Worm (Caenorhabditis elegans) whole organism, late embryonic: Measurements from ENCODE around the gene arrd-10.

Source experiments
- C08G9.2 ChIP-seq: sonication (generic microtip); optimal IDR thresholded peaks from 2 replicates; lab custom pipeline; 2016; ENCODE audit warnings: mild to moderate bottlenecking, missing genetic modification characterization, moderate library complexity, missing compliant biosample characterization
- C38D4.7 ChIP-seq: fragments of 200-800 bp; sonication (Bioruptor generic); optimal IDR thresholded peaks from 2 replicates; lab custom pipeline; 2018; ENCODE audit warnings: mild to moderate bottlenecking, missing genetic modification characterization, moderate library complexity, missing compliant biosample characterization
- F13H6.1 ChIP-seq: sonication (generic microtip); optimal IDR thresholded peaks from 2 replicates; lab custom pipeline; 2016; ENCODE audit warnings: missing genetic modification characterization, missing compliant biosample characterization
- K09A11.1 ChIP-seq: sonication (generic microtip); optimal IDR thresholded peaks from 2 replicates; lab custom pipeline; 2017; ENCODE audit warnings: antibody characterized with exemption, mild to moderate bottlenecking, missing genetic modification characterization, missing compliant biosample characterization; ENCODE audit not compliant: insufficient read depth
- ahr-1 ChIP-seq: sonication (generic microtip); optimal IDR thresholded peaks from 2 replicates; lab custom pipeline; 2016; ENCODE audit warnings: missing genetic modification characterization, missing compliant biosample characterization
- ceh-18 ChIP-seq: sonication (generic microtip); optimal IDR thresholded peaks from 2 replicates; lab custom pipeline; 2016; ENCODE audit warnings: missing genetic modification characterization, missing compliant biosample characterization
- ceh-31 ChIP-seq: sonication (generic microtip); optimal IDR thresholded peaks from 2 replicates; lab custom pipeline; 2016; ENCODE audit warnings: missing genetic modification characterization, missing compliant biosample characterization
- ceh-45 ChIP-seq: fragments of 200-800 bp; sonication (Bioruptor generic); IDR thresholded peaks from 2 replicates; pipeline ENCODE4 v1.3.6; 2022; ENCODE audit warnings: missing genetic modification reagents, missing genetic modification characterization, missing compliant biosample characterization
- ceh-9 ChIP-seq: sonication (generic microtip); optimal IDR thresholded peaks from 2 replicates; lab custom pipeline; 2016; ENCODE audit warnings: mild to moderate bottlenecking, missing genetic modification characterization, inconsistent platforms, missing compliant biosample characterization
- dmd-4 ChIP-seq: sonication (generic microtip); optimal IDR thresholded peaks from 2 replicates; lab custom pipeline; 2016; ENCODE audit warnings: borderline replicate concordance, missing genetic modification characterization, missing compliant biosample characterization
- elt-4 ChIP-seq: sonication (generic microtip); optimal IDR thresholded peaks from 2 replicates; lab custom pipeline; 2016; ENCODE audit warnings: missing genetic modification characterization, missing compliant biosample characterization
- hlh-13 ChIP-seq: fragments of 200-800 bp; sonication (Bioruptor generic); optimal IDR thresholded peaks from 2 replicates; lab custom pipeline; 2018; ENCODE audit warnings: mild to moderate bottlenecking, missing genetic modification characterization, missing compliant biosample characterization
- hlh-15 ChIP-seq: sonication (generic microtip); optimal IDR thresholded peaks from 2 replicates; lab custom pipeline; 2016; ENCODE audit warnings: missing genetic modification characterization, missing compliant biosample characterization
- hlh-30 ChIP-seq: sonication (generic microtip); optimal IDR thresholded peaks from 2 replicates; lab custom pipeline; 2017; ENCODE audit warnings: antibody characterized with exemption, missing genetic modification characterization, missing compliant biosample characterization; ENCODE audit not compliant: insufficient read depth
- hlh-6 ChIP-seq: sonication (generic microtip); optimal IDR thresholded peaks from 2 replicates; lab custom pipeline; 2016; ENCODE audit warnings: missing genotype, missing genetic modification characterization, missing compliant biosample characterization
- hlh-8 ChIP-seq: sonication (generic microtip); optimal IDR thresholded peaks from 2 replicates; lab custom pipeline; 2016; ENCODE audit warnings: missing genotype, missing genetic modification characterization, missing compliant biosample characterization
- lin-11 ChIP-seq: fragments of 200-800 bp; sonication (Bioruptor generic); optimal IDR thresholded peaks from 2 replicates; lab custom pipeline; 2018; ENCODE audit warnings: mild to moderate bottlenecking, missing genetic modification characterization, missing compliant biosample characterization
- madf-2 ChIP-seq: sonication (generic microtip); optimal IDR thresholded peaks from 2 replicates; lab custom pipeline; 2017; ENCODE audit warnings: missing genetic modification characterization, missing compliant biosample characterization
- nfya-1 ChIP-seq: sonication (generic microtip); optimal IDR thresholded peaks from 2 replicates; lab custom pipeline; 2017; ENCODE audit warnings: missing genetic modification characterization, mild to moderate bottlenecking, missing compliant biosample characterization, antibody characterized with exemption, moderate library complexity
- nhr-232 ChIP-seq: sonication (generic microtip); optimal IDR thresholded peaks from 2 replicates; lab custom pipeline; 2016; ENCODE audit warnings: missing genetic modification characterization, missing compliant biosample characterization
- npax-4 ChIP-seq: sonication (generic microtip); optimal IDR thresholded peaks from 2 replicates; lab custom pipeline; 2016; ENCODE audit warnings: missing genetic modification characterization, missing compliant biosample characterization
- odd-2 ChIP-seq: sonication (generic microtip); optimal IDR thresholded peaks from 2 replicates; lab custom pipeline; 2017; ENCODE audit warnings: antibody characterized with exemption, mild to moderate bottlenecking, missing genetic modification characterization, missing compliant biosample characterization
- pag-3 ChIP-seq: sonication (generic microtip); optimal IDR thresholded peaks from 2 replicates; lab custom pipeline; 2016; ENCODE audit warnings: missing compliant biosample characterization, missing genetic modification characterization, borderline replicate concordance
- pat-9 ChIP-seq: fragments of 200-800 bp; sonication (Bioruptor generic); optimal IDR thresholded peaks from 2 replicates; lab custom pipeline; 2018; ENCODE audit warnings: mild to moderate bottlenecking, missing genetic modification characterization, moderate library complexity, missing compliant biosample characterization
- pax-1 ChIP-seq: fragments of 150-350 bp; optimal IDR thresholded peaks from 2 replicates; lab custom pipeline; 2014; ENCODE audit warnings: missing biosample characterization, missing genetic modification characterization
- pqm-1 ChIP-seq: sonication (generic microtip); optimal IDR thresholded peaks from 2 replicates; lab custom pipeline; 2016; ENCODE audit warnings: missing genetic modification characterization, missing compliant biosample characterization
- sox-2 ChIP-seq: fragments of 200-800 bp; sonication (Bioruptor generic); IDR thresholded peaks from 2 replicates; pipeline ENCODE4 v1.3.6; 2022; ENCODE audit warnings: missing genetic modification reagents, missing genetic modification characterization, missing compliant biosample characterization
- tbx-2 ChIP-seq: sonication (generic microtip); optimal IDR thresholded peaks from 2 replicates; lab custom pipeline; 2016; ENCODE audit warnings: missing genetic modification characterization, missing compliant biosample characterization
- ttx-3 ChIP-seq: sonication (generic microtip); optimal IDR thresholded peaks from 2 replicates; lab custom pipeline; 2016; ENCODE audit warnings: missing genetic modification reagents, missing genetic modification characterization, missing compliant biosample characterization
- unc-3 ChIP-seq, 2 experiments: fragments of 200-800 bp in 1 of 2; sonication (Bioruptor generic) in 1 of 2; sonication (generic microtip) in 1 of 2; conservative IDR thresholded peaks in 1 of 2; optimal IDR thresholded peaks in 1 of 2; 2 replicates each; pipeline versions ENCODE4 v1.3.6 to Lab custom; 2016 to 2022; ENCODE audit warnings: missing compliant biosample characterization in 2 of 2, missing genetic modification characterization in 2 of 2, missing genetic modification reagents in 1 of 2
- unc-42 ChIP-seq: sonication (generic microtip); optimal IDR thresholded peaks from 2 replicates; lab custom pipeline; 2016; ENCODE audit warnings: missing genotype, missing genetic modification characterization, missing compliant biosample characterization
- unc-86 ChIP-seq: sonication (generic microtip); optimal IDR thresholded peaks from 2 replicates; lab custom pipeline; 2016; ENCODE audit warnings: missing genetic modification characterization, missing compliant biosample characterization
- zip-5 ChIP-seq: sonication (generic microtip); optimal IDR thresholded peaks from 2 replicates; lab custom pipeline; 2016; ENCODE audit warnings: missing genetic modification characterization, missing compliant biosample characterization

The arrd-10 gene

DNA sequence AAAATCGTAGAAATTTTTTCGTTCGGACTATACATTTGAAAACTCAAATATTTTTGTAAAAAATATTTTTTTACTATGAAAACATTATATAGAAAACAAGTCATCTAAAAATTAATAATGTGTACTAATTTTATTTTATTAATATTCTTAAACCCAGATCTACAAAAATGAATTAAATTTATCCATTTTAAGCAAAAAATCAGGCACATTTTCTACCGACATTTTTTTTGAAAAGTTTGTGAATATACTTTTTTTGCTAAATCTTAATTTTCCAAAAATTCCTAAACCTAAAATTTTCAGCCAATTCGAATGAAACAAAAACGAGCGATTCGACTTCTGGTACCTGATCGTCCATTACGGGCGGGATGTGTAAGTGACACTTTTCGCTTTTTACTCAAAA lies at the start of gene arrd-10:
TSS of gene arrd-10 (plus strand) at position 301 of the 400 bp plus-strand sequence.
- TF ChIP-seq odd-2, result no peak
- no peak for TF ChIP-seq dmd-4 (tag; lab: Kevin White, UChicago)
- no peak for TF ChIP-seq ceh-18 (tag; lab: Kevin White, UChicago)
- no peak for TF ChIP-seq ceh-9 (tag; lab: Kevin White, UChicago)
- no peak for TF ChIP-seq hlh-13 (GFP tag; lab: Kevin White, UChicago)
- no peak for TF ChIP-seq nfya-1 (tag; lab: Kevin White, UChicago)
- TF ChIP-seq, all 69 proteins: peak for 0

DNA sequence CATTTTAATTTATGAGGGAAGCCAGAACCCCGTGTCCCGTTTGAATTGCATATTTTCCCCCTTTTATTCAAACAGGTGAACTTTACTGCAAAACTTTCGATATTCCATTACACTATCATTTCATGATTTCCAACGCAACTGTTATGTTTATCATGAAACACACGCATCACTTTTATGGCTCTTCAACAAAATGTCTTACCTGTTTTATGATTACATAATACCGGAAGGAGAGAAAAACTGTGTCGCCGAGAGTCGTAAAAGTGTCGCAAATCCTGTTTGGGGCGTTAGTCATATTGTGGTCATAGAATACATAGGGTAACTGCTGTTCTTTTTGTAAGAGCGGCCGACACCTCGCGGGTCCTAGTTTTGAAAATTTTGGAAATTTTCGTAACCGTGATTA lies 47.5 kb upstream of the arrd-10 start:
- no peak for TF ChIP-seq pat-9 (tag; lab: Kevin White, UChicago)

DNA sequence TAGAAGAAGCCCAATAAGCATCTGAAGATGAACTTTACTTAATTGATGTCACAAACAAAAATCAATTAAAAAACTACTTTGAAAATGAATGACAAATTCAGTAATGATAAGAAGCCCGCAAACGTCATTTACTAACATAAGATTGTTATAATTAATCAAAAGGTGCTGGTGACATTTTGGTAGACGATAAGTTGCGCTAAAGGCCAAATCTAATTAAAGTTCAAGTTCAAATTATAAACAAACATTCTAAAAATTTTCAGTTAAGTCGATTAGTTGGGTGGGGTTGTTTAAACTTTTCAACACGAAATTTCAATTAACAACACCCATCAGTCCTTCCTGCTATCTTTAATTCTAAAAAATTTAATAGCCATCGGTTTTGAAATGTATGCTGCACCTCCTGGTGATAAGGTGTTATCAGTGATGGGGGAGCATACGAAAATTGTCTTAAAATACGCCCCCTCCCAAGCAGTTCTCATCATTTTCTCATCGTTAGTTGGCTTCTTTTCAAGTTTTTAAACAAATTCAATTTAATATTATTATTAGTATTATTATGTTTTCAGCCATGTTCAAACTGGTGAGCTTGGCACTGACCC lies 44.7 kb upstream of the arrd-10 start, which contains the start of the genes clec-62 and clec-63:
TSS of gene clec-62 (minus strand) at position 51 of the 593 bp plus-strand sequence.
TSS of gene clec-63 (plus strand) at position 561 of the 593 bp plus-strand sequence.
- TF ChIP-seq ttx-3 (tag; lab: Kevin White, UChicago), result no peak
- TF ChIP-seq unc-3 (GFP tag; conservative IDR thresholded peaks at IDR 0.05; lab: Robert Waterston, UW), result no peak
- TF ChIP-seq unc-3 (tag; optimal IDR thresholded peaks at IDR 0.05; lab: Kevin White, UChicago), result no peak
- no peak for TF ChIP-seq K09A11.1 (tag; lab: Kevin White, UChicago)
- no peak for TF ChIP-seq ahr-1 (tag; lab: Kevin White, UChicago)
- no peak for TF ChIP-seq F13H6.1

DNA sequence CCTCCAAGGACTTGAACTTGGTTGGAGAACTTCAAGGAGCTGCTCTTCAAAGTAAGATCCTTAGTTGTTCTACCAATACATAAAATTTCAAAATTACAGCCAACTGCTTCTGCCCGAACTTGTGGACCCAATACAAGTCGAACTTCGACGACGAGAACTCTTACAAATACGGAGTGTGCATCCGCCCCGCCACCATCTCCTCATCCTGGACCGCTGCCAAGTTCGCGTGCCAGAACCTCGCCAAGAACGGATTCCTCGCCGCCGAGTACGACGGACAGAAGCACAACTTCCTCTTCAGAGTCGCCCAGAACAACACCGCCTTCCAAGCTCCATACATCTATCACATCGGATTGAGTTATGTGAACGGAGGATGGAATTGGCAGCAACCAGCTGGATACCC lies 43.2 kb upstream of the arrd-10 start:
- TF ChIP-seq unc-86 (tag; lab: Kevin White, UChicago) (no peak), C08G9.2 (tag; lab: Kevin White, UChicago) (no peak), hlh-30 (tag; lab: Kevin White, UChicago) (no peak), madf-2 (tag; lab: Kevin White, UChicago) (no peak), nfya-1 (tag; lab: Kevin White, UChicago) (no peak), pqm-1 (tag; lab: Kevin White, UChicago) (no peak)

DNA sequence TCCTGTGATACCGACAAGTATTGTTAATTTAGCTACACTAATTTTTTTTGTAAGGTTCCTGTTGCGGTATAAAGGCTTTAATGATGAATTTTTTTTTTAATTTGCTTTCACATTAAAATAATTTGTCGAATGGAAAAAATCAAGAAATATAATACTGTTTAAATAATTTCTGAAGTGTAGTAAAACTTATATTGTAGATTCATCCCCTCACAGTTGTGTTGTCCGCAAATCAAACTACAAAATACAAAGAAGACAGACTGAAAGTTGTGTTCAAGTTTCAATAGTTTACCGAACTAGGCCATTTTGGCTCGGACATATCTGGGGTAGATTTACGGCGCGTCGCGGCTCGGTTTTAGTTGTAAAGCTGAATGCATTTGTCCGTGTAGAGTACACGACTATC lies 42.5 kb upstream of the arrd-10 start:
- no peak for TF ChIP-seq hlh-8
- no peak for TF ChIP-seq elt-4 (tag; lab: Kevin White, UChicago)
- TF ChIP-seq madf-2 (tag; lab: Kevin White, UChicago), result no peak
- no peak for TF ChIP-seq hlh-6 (tag; lab: Kevin White, UChicago)
- TF ChIP-seq C38D4.7 (GFP tag; lab: Kevin White, UChicago), result no peak
- TF ChIP-seq hlh-15 (tag; lab: Kevin White, UChicago), result no peak
- TF ChIP-seq, all 69 proteins: peak for 0

DNA sequence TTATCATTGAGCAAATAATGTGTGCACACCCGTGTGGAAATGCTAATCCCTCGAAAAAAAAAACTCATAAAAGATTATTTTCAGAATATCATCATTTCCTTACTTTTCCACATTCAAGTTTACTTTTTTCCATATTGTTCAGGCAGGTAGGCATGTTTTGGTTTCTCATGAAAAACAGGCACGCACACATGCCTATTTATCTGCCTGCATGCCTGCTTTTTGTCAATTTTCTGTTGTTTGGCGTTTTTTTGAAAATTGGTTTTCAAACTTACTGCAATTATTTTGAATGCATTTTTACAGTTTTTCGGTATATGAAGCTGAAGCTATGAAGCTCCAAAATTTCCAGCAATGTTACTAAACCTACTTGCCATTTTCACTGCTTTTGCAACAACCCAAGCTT lies 42.0 kb upstream of the arrd-10 start, which contains the start of gene clec-64:
TSS of gene clec-64 (plus strand) at position 301 of the 400 bp plus-strand sequence.
- TF ChIP-seq unc-42 (tag; lab: Kevin White, UChicago) (no peak), hlh-15 (tag; lab: Kevin White, UChicago) (no peak), lin-11 (tag; lab: Kevin White, UChicago) (no peak), ceh-45 (GFP tag; lab: Robert Waterston, UW) (no peak), tbx-2 (no peak), elt-4 (tag; lab: Kevin White, UChicago) (no peak), zip-5 (tag; lab: Kevin White, UChicago) (no peak), pax-1 (tag; lab: Kevin White, UChicago) (no peak), pag-3 (tag; lab: Kevin White, UChicago) (no peak), sox-2 (GFP tag; lab: Robert Waterston, UW) (no peak), nhr-232 (tag; lab: Kevin White, UChicago) (no peak), ceh-31 (no peak), npax-4 (tag; lab: Kevin White, UChicago) (no peak)
